Worm (Caenorhabditis elegans) whole organism, mixed stage, embryonic: ENCODE data around the gene ZK228.1.
"Not testable (repeated sequence)": the region's sequence is repeated elsewhere in the genome, so short reads cannot be mapped to it uniquely, and the experiment has no call there.

Experiments used
- bed-3 ChIP-seq: fragments of 200-800 bp; sonication (Bioruptor generic); optimal IDR thresholded peaks from 3 replicates; lab custom pipeline; 2018; ENCODE audit warnings: mild to moderate bottlenecking, missing genetic modification characterization, moderate library complexity, missing compliant biosample characterization
- ceh-83 ChIP-seq: fragments of 200-800 bp; sonication (Bioruptor generic); optimal IDR thresholded peaks from 2 replicates; lab custom pipeline; 2018; ENCODE audit warnings: mild to moderate bottlenecking, missing genetic modification characterization, missing compliant biosample characterization
- lin-13 ChIP-seq: fragments of 150-350 bp; optimal IDR thresholded peaks from 2 replicates; lab custom pipeline; 2014; ENCODE audit warnings: missing biosample characterization, missing genetic modification characterization
- mep-1 ChIP-seq: fragments of 150-350 bp; optimal IDR thresholded peaks from 2 replicates; lab custom pipeline; 2017; ENCODE audit warnings: missing biosample characterization, missing genetic modification reagents, missing genetic modification characterization, inconsistent platforms
- pha-4 ChIP-seq: fragments of 150-350 bp; optimal IDR thresholded peaks from 2 replicates; lab custom pipeline; 2018; ENCODE audit warnings: missing biosample characterization, missing genetic modification reagents, missing genetic modification characterization
- sptf-1 ChIP-seq: sonication (generic microtip); optimal IDR thresholded peaks from 2 replicates; lab custom pipeline; 2017; ENCODE audit warnings: mild to moderate bottlenecking, missing genetic modification characterization, moderate library complexity, missing compliant biosample characterization
- ztf-11 ChIP-seq: fragments of 150-350 bp; optimal IDR thresholded peaks from 2 replicates; lab custom pipeline; 2014; ENCODE audit warnings: missing biosample characterization, missing genetic modification characterization

- TF ChIP-seq ztf-11 (tag; lab: Kevin White, UChicago); lin-13 (tag; lab: Kevin White, UChicago); mep-1 (tag; lab: Kevin White, UChicago); bed-3 (GFP tag; lab: Kevin White, UChicago); pha-4 (tag; lab: Kevin White, UChicago); sptf-1 (tag; lab: Kevin White, UChicago); ceh-83: not testable (repeated sequence)
Observed at ce11 chrV:18439469-18439868, 4.7 kb upstream of the ZK228.1 start, which contains the start of gene ZK262.9.
